Worm (Caenorhabditis elegans): ENCODE results near the gene txt-13.

The txt-13 gene

ce11 chrII:10563368-10563767 lies 7.0 kb upstream of the txt-13 start, which contains the start of gene cdc-48.1 (continued):
- peak; percentile 93 for TF ChIP-seq fkh-4 (tag; optimal IDR thresholded peaks at IDR 0.05; ENCODE audit: borderline replicate concordance)
- peak; percentile 100 for TF ChIP-seq skn-1 (tag; optimal IDR thresholded peaks at IDR 0.05)
- peak; percentile 99 for TF ChIP-seq ceh-88 (GFP tag; IDR thresholded peaks at IDR 0.05)
- peak; percentile 100 for TF ChIP-seq xbp-1 (tag; optimal IDR thresholded peaks at IDR 0.05)
- TF ChIP-seq irx-1 (tag; optimal IDR thresholded peaks at IDR 0.05): peak; percentile 99
- TF ChIP-seq vab-15 (tag; optimal IDR thresholded peaks at IDR 0.05): peak; percentile 100
- TF ChIP-seq lir-3 (tag; optimal IDR thresholded peaks at IDR 0.05; ENCODE audit: poor library complexity): peak; percentile 98
- peak; percentile 100 for TF ChIP-seq mep-1 (tag; optimal IDR thresholded peaks at IDR 0.05)
- TF ChIP-seq jun-1 (tag; optimal IDR thresholded peaks at IDR 0.05): peak; percentile 99
- TF ChIP-seq nhr-19 (GFP tag; conservative IDR thresholded peaks at IDR 0.05): peak; percentile 100
- TF ChIP-seq aly-2 (tag; optimal IDR thresholded peaks at IDR 0.05): peak; percentile 100
- TF ChIP-seq elt-2 (tag; optimal IDR thresholded peaks at IDR 0.05): peak; percentile 97
- peak; percentile 100 for TF ChIP-seq nhr-11 (tag; optimal IDR thresholded peaks at IDR 0.05)
- TF ChIP-seq fkh-10 (GFP tag; optimal IDR thresholded peaks at IDR 0.05): peak; percentile 100
- TF ChIP-seq nhr-90 (tag; optimal IDR thresholded peaks at IDR 0.05; ENCODE audit: poor library complexity): peak; percentile 100
- TF ChIP-seq unc-30 (tag; optimal IDR thresholded peaks at IDR 0.05): peak; percentile 99
- TF ChIP-seq isw-1 (GFP tag; IDR thresholded peaks at IDR 0.05): peak; percentile 100
- TF ChIP-seq nhr-47 (tag; optimal IDR thresholded peaks at IDR 0.05): peak; percentile 100
- peak; percentile 95 for TF ChIP-seq snpc-4 (tag; optimal IDR thresholded peaks at IDR 0.05)
- TF ChIP-seq pag-3 (tag; optimal IDR thresholded peaks at IDR 0.05; ENCODE audit: borderline replicate concordance, insufficient read depth): peak; percentile 91
- TF ChIP-seq unc-62 (GFP tag; optimal IDR thresholded peaks at IDR 0.05): peak; percentile 100
- peak; percentile 100 for TF ChIP-seq efl-1 (optimal IDR thresholded peaks at IDR 0.05)
- peak; percentile 100 for TF ChIP-seq efl-1 (GFP tag; optimal IDR thresholded peaks at IDR 0.05 in 1 of 2)
- peak; percentile 83 for TF ChIP-seq pqm-1 (tag; optimal IDR thresholded peaks at IDR 0.05)
- TF ChIP-seq aha-1 (tag; optimal IDR thresholded peaks at IDR 0.05): peak; percentile 97
- TF ChIP-seq dsc-1 (tag; optimal IDR thresholded peaks at IDR 0.05): peak; percentile 100
- TF ChIP-seq unc-130 (tag; optimal IDR thresholded peaks at IDR 0.05): peak; percentile 100
- TF ChIP-seq nhr-12 (tag; optimal IDR thresholded peaks at IDR 0.05): peak; percentile 72
- peak; percentile 95 for TF ChIP-seq unc-98 (GFP tag; IDR thresholded peaks at IDR 0.05)
- TF ChIP-seq hlh-17 (GFP tag; optimal IDR thresholded peaks at IDR 0.05; ENCODE audit: borderline replicate concordance): no peak
- TF ChIP-seq Y116A8C.19 (tag; optimal IDR thresholded peaks at IDR 0.05; ENCODE audit: borderline replicate concordance): peak; percentile 24
- TF ChIP-seq snu-23 (GFP tag; optimal IDR thresholded peaks at IDR 0.05): peak; percentile 100

- no peak for TF ChIP-seq irx-1 (tag; optimal IDR thresholded peaks at IDR 0.05)
- no peak for TF ChIP-seq efl-1 (optimal IDR thresholded peaks at IDR 0.05)
- peak in 1 of 2 experiments; percentile 30 for TF ChIP-seq efl-1 (GFP tag; optimal IDR thresholded peaks at IDR 0.05 in 1 of 2)
Measured at ce11 chrII:10564578-10564977, 5.8 kb upstream of the txt-13 start, which contains the start of the genes C06A1.6 and C06A1.7. Gene C06A1.6 (minus strand): TSS chrII:10564678. Gene C06A1.7 (plus strand): TSS chrII:10564891.

ce11 chrII:10566458-10566857 lies 3.9 kb upstream of the txt-13 start:
- no peak for TF ChIP-seq vab-15 (tag; optimal IDR thresholded peaks at IDR 0.05)
- peak; percentile 30 for TF ChIP-seq lin-14 (GFP tag; optimal IDR thresholded peaks at IDR 0.05)
- TF ChIP-seq ztf-11 (tag; optimal IDR thresholded peaks at IDR 0.05): no peak
- TF ChIP-seq snu-23 (GFP tag; optimal IDR thresholded peaks at IDR 0.05): no peak

ce11 chrII:10569498-10569897 lies 904 bp upstream of the txt-13 start:
- no peak for TF ChIP-seq ceh-8 (GFP tag; optimal IDR thresholded peaks at IDR 0.05)
- no peak for TF ChIP-seq nhr-90 (tag; optimal IDR thresholded peaks at IDR 0.05; ENCODE audit: poor library complexity)
- no peak for TF ChIP-seq nhr-76 (tag; optimal IDR thresholded peaks at IDR 0.05)
- TF ChIP-seq lin-14 (GFP tag; optimal IDR thresholded peaks at IDR 0.05): peak; percentile 79
- TF ChIP-seq nhr-84 (tag; optimal IDR thresholded peaks at IDR 0.05): no peak
- TF ChIP-seq aha-1 (tag; optimal IDR thresholded peaks at IDR 0.05): no peak
- TF ChIP-seq nhr-19 (GFP tag; conservative IDR thresholded peaks at IDR 0.05): no peak
- TF ChIP-seq pag-3 (tag; optimal IDR thresholded peaks at IDR 0.05; ENCODE audit: borderline replicate concordance, insufficient read depth): peak; percentile 86
- TF ChIP-seq ceh-63 (GFP tag; optimal IDR thresholded peaks at IDR 0.05): no peak
- TF ChIP-seq hlh-4 (tag; optimal IDR thresholded peaks at IDR 0.05): no peak
- no peak for TF ChIP-seq hpl-2 (GFP tag; optimal IDR thresholded peaks at IDR 0.05)
- TF ChIP-seq efl-3 (GFP tag; optimal IDR thresholded peaks at IDR 0.05): no peak
- TF ChIP-seq grh-1 (GFP tag; IDR thresholded peaks at IDR 0.05): no peak
- peak in 1 of 2 experiments; percentile 3 for TF ChIP-seq efl-1 (optimal IDR thresholded peaks at IDR 0.05)
- no peak for TF ChIP-seq efl-1 (GFP tag; optimal IDR thresholded peaks at IDR 0.05 in 1 of 2)
- no peak for TF ChIP-seq aly-2 (tag; optimal IDR thresholded peaks at IDR 0.05)
- no peak for TF ChIP-seq lin-39 (tag; optimal IDR thresholded peaks at IDR 0.05)
- TF ChIP-seq xbp-1 (tag; optimal IDR thresholded peaks at IDR 0.05): no peak
- no peak for TF ChIP-seq zag-1 (tag; optimal IDR thresholded peaks at IDR 0.05)
- TF ChIP-seq sup-37 (GFP tag; optimal IDR thresholded peaks at IDR 0.05): no peak
- no peak for TF ChIP-seq ets-5 (GFP tag; IDR thresholded peaks at IDR 0.05)
